Worm (Caenorhabditis elegans) whole organism, L2 larva: ENCODE data around the gene T04A6.3.

Experiments
- F13H6.1 ChIP-seq: sonication (generic microtip); optimal IDR thresholded peaks from 2 replicates; lab custom pipeline; 2016; ENCODE audit warnings: missing genetic modification characterization, missing compliant biosample characterization
- egl-27 ChIP-seq: sonication (generic microtip); optimal IDR thresholded peaks from 3 replicates; lab custom pipeline; 2017; ENCODE audit warnings: missing biosample characterization, missing genetic modification reagents, missing genetic modification characterization
- mdl-1 ChIP-seq, 2 experiments: fragments of 150-350 bp in 1 of 2; sonication (generic microtip) in 1 of 2; optimal IDR thresholded peaks; 2 replicates each; lab custom pipeline; 2017; ENCODE audit warnings: missing biosample characterization in 2 of 2, missing genetic modification characterization in 2 of 2
- peb-1 ChIP-seq: fragments of 150-350 bp; optimal IDR thresholded peaks from 2 replicates; lab custom pipeline; 2014; ENCODE audit warnings: missing biosample characterization, missing genetic modification characterization
- unc-62 ChIP-seq: fragments of 150-350 bp; optimal IDR thresholded peaks from 2 replicates; lab custom pipeline; 2014; ENCODE audit warnings: missing biosample characterization, missing genetic modification reagents, missing genetic modification characterization

DNA sequence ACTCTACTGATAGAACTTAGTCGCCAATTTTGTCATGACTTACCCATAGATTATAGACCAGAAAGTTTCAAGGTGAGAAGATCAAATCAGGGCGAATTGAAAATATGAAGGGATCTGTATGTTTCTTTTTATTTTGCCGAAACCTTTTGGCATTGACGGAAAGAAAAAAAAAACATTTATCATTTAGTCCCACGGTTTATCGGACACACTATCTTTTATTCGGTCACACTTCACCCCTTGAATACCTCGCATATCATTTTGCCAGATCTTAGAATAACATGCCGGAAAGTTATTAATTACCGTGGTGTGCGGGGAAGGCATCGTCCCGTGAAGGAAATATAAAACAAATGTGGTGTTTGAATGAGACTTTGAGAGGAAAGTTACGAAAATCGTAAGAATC lies 37.0 kb upstream of the T04A6.3 start:
- TF ChIP-seq F13H6.1 (tag; lab: Kevin White, UChicago) (no peak), mdl-1 (tag; optimal IDR thresholded peaks at IDR 0.05; lab: Kevin White, UChicago) (no peak), unc-62 (GFP tag; lab: Kevin White, UChicago) (no peak), egl-27 (tag; lab: Kevin White, UChicago) (no peak), peb-1 (no peak)
